Fruit fly (Drosophila melanogaster) Kc167 (cell line): ENCODE data around the gene CG9682.

Source experiments
- insv ChIP-seq: fragments of >200 bp; optimal IDR thresholded peaks from 3 replicates; lab custom pipeline; 2018; ENCODE audit warnings: missing external identifiers
- psq ChIP-seq: fragments of >200 bp; optimal IDR thresholded peaks from 2 replicates; lab custom pipeline; 2017; ENCODE audit warnings: missing external identifiers

DNA sequence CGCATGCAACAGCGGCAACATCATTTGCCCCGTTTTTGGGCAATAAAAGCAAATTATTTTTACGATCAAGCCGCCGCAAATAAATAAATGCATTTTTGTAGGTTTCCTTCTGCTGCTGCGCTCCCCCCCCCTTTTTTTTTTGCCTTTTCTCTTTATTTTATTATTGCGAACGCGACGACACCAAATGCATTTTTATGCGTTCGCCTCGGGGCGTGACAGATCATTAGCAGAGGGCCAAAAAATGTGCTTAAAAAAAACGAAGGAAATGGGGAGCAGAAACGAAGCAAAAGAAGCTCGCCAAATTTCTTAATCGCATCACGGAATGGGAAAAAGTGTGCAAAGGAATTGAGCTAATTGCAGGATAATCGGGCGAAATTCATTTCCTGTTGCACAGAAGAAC lies 36.7 kb downstream of the CG9682 start:
- no peak for TF ChIP-seq insv
- TF ChIP-seq psq (lab: Kevin White, UChicago): no peak
